Worm (Caenorhabditis elegans) whole organism, L1 larva: ENCODE data around the gene cyn-4.

Experiments used
- elt-2 ChIP-seq: sonication (generic microtip); optimal IDR thresholded peaks from 2 replicates; lab custom pipeline; 2016; ENCODE audit warnings: missing genetic modification characterization, mild to moderate bottlenecking, inconsistent platforms, missing compliant biosample characterization, missing genetic modification reagents
- fkh-4 ChIP-seq: sonication (generic microtip); optimal IDR thresholded peaks from 2 replicates; lab custom pipeline; 2016; ENCODE audit warnings: missing compliant biosample characterization, missing genetic modification characterization, borderline replicate concordance
- fos-1 ChIP-seq: fragments of 150-350 bp; optimal IDR thresholded peaks from 2 replicates; lab custom pipeline; 2014; ENCODE audit warnings: missing biosample characterization, missing genetic modification characterization
- lin-13 ChIP-seq: fragments of 150-350 bp; optimal IDR thresholded peaks from 2 replicates; lab custom pipeline; 2014; ENCODE audit warnings: missing biosample characterization, missing genetic modification reagents, missing genetic modification characterization
- lin-35 ChIP-seq, 2 experiments: fragments of 150-350 bp; optimal IDR thresholded peaks; 2 replicates each; lab custom pipeline; 2014; ENCODE audit warnings: missing biosample characterization in 2 of 2, missing genetic modification characterization in 2 of 2, missing genetic modification reagents in 2 of 2
- lir-3 ChIP-seq: sonication (generic microtip); optimal IDR thresholded peaks from 2 replicates; lab custom pipeline; 2016; ENCODE audit warnings: mild to moderate bottlenecking, missing genetic modification characterization, moderate library complexity, missing compliant biosample characterization; ENCODE audit not compliant: poor library complexity
- lsy-2 ChIP-seq, 2 experiments: fragments of 150-350 bp; optimal IDR thresholded peaks; 2 replicates each; lab custom pipeline; 2014; ENCODE audit warnings: missing biosample characterization in 2 of 2, missing genetic modification characterization in 2 of 2
- nhr-11 ChIP-seq: fragments of 150-350 bp; optimal IDR thresholded peaks from 2 replicates; lab custom pipeline; 2014; ENCODE audit warnings: missing biosample characterization, missing genetic modification characterization
- nhr-12 ChIP-seq: sonication (generic microtip); optimal IDR thresholded peaks from 2 replicates; lab custom pipeline; 2017; ENCODE audit warnings: missing biosample characterization, missing genetic modification characterization
- nhr-76 ChIP-seq: sonication (generic microtip); optimal IDR thresholded peaks from 2 replicates; lab custom pipeline; 2017; ENCODE audit warnings: missing biosample characterization, missing genetic modification characterization
- pqm-1 ChIP-seq: sonication (generic microtip); optimal IDR thresholded peaks from 3 replicates; lab custom pipeline; 2017; ENCODE audit warnings: missing biosample characterization, missing genetic modification characterization
- snpc-4 ChIP-seq: fragments of 150-350 bp; optimal IDR thresholded peaks from 2 replicates; lab custom pipeline; 2014; ENCODE audit warnings: missing biosample characterization, missing genetic modification characterization
- unc-86 ChIP-seq: sonication (generic microtip); optimal IDR thresholded peaks from 2 replicates; lab custom pipeline; 2016; ENCODE audit warnings: missing genetic modification characterization, missing compliant biosample characterization
- zag-1 ChIP-seq: fragments of 150-350 bp; optimal IDR thresholded peaks from 2 replicates; lab custom pipeline; 2014; ENCODE audit warnings: missing biosample characterization, missing genetic modification characterization

DNA sequence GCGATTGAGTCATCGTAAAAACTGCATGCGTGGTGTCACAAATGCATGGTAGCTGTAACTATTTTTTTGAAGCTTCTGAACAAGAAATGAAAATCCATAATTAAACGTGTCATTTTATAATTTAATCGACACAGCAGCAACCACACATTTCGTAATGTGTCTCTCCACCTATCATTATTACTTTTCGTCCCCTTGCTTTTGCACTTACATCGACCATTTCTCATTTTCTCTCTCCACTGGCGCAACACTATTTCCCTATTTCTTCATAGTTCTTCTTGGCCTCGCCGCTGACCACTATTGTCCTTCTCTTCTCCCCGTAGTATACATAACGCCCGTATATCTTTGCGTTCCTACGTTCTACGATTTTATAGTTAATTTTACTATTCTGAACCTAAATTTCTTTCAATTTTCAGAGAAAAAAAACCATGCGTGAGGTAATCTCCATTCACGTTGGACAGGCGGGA, 45.9 kb upstream of the cyn-4 start, which contains the start of gene tba-4:
- TF ChIP-seq elt-2 (tag; lab: Kevin White, UChicago) (no peak), zag-1 (no peak), nhr-11 (no peak), nhr-76 (tag; lab: Kevin White, UChicago) (no peak), snpc-4 (tag; lab: Kevin White, UChicago) (no peak), unc-86 (tag; lab: Kevin White, UChicago) (no peak), lir-3 (tag; lab: Kevin White, UChicago) (no peak), fos-1 (tag; lab: Kevin White, UChicago) (no peak), pqm-1 (tag; lab: Kevin White, UChicago) (no peak), lsy-2 (tag; optimal IDR thresholded peaks at IDR 0.05; lab: Kevin White, UChicago) (no peak), nhr-12 (no peak), lin-35 (GFP tag; optimal IDR thresholded peaks at IDR 0.05; lab: Kevin White, UChicago) (no peak), fkh-4 (tag; lab: Kevin White, UChicago) (no peak), lin-13 (GFP tag; lab: Kevin White, UChicago) (no peak)
